Fruit fly (Drosophila melanogaster) whole organism, embryonic: ENCODE data around the gene Chro.

ENCODE experiments used
- CG10565 ChIP-seq: fragments of 200-800 bp; sonication (Bioruptor generic); optimal IDR thresholded peaks from 3 replicates; lab custom pipeline; 2016; ENCODE audit warnings: missing biosample characterization, mild to moderate bottlenecking, missing genetic modification characterization
- CG12769 ChIP-seq: fragments of 200-800 bp; sonication (Bioruptor generic); optimal IDR thresholded peaks from 2 replicates; lab custom pipeline; 2019; ENCODE audit warnings: missing biosample characterization, mild to moderate bottlenecking, missing genetic modification characterization, moderate library complexity
- CG14860 ChIP-seq: fragments of 200-800 bp; sonication (Bioruptor generic); IDR thresholded peaks from 3 replicates; pipeline ENCODE4 v1.3.6; 2022; ENCODE audit warnings: missing biosample characterization, missing genetic modification characterization; ENCODE audit not compliant: partially characterized antibody
- CG15073 ChIP-seq: fragments of 200-800 bp; sonication (Bioruptor generic); optimal IDR thresholded peaks from 2 replicates; lab custom pipeline; 2016; ENCODE audit warnings: missing biosample characterization, missing genetic modification characterization
- CG15479 ChIP-seq: fragments of 200-800 bp; sonication (Bioruptor generic); optimal IDR thresholded peaks from 3 replicates; lab custom pipeline; 2019; ENCODE audit warnings: missing biosample characterization, mild to moderate bottlenecking, missing genetic modification characterization, moderate library complexity
- CG1602 ChIP-seq: fragments of 200-800 bp; sonication (Bioruptor generic); optimal IDR thresholded peaks from 3 replicates; lab custom pipeline; 2016; ENCODE audit warnings: missing biosample characterization, missing genetic modification characterization
- CG17359 ChIP-seq: fragments of 200-800 bp; sonication (Bioruptor generic); optimal IDR thresholded peaks from 3 replicates; lab custom pipeline; 2018; ENCODE audit warnings: missing biosample characterization, mild to moderate bottlenecking, missing genetic modification characterization, moderate library complexity
- CG18011 ChIP-seq: fragments of 200-800 bp; sonication (Bioruptor generic); optimal IDR thresholded peaks from 2 replicates; lab custom pipeline; 2017; ENCODE audit warnings: missing biosample characterization, missing genetic modification characterization, mild to moderate bottlenecking, moderate library complexity, missing genotype
- CG2116 ChIP-seq: fragments of 200-800 bp; sonication (Bioruptor generic); optimal IDR thresholded peaks from 3 replicates; lab custom pipeline; 2018; ENCODE audit warnings: missing biosample characterization, mild to moderate bottlenecking, missing genetic modification characterization
- CG2129 ChIP-seq: fragments of 200-800 bp; sonication (Bioruptor generic); IDR thresholded peaks from 2 replicates; pipeline ENCODE4 v1.3.6; 2022; ENCODE audit warnings: missing biosample characterization, missing genetic modification characterization; ENCODE audit not compliant: partially characterized antibody
- CG2199 ChIP-seq: fragments of 200-800 bp; sonication (Bioruptor generic); IDR thresholded peaks from 3 replicates; pipeline ENCODE4 v1.3.6; 2022; ENCODE audit warnings: missing biosample characterization, missing genetic modification characterization
- CG30431 ChIP-seq: fragments of 200-800 bp; sonication (Bioruptor generic); optimal IDR thresholded peaks from 2 replicates; lab custom pipeline; 2017; ENCODE audit warnings: missing biosample characterization, missing genetic modification characterization
- CG31224 ChIP-seq: fragments of 200-800 bp; sonication (Bioruptor generic); IDR thresholded peaks from 2 replicates; pipeline ENCODE4 v1.3.6; 2022; ENCODE audit warnings: missing biosample characterization, missing genetic modification characterization
- CG32767 ChIP-seq: fragments of 200-800 bp; sonication (Bioruptor generic); IDR thresholded peaks from 2 replicates; pipeline ENCODE4 v1.3.6; 2022; ENCODE audit warnings: missing biosample characterization, missing genetic modification characterization
- CG34376 ChIP-seq: fragments of 200-800 bp; sonication (Bioruptor generic); optimal IDR thresholded peaks from 2 replicates; lab custom pipeline; 2018; ENCODE audit warnings: missing biosample characterization, mild to moderate bottlenecking, missing genetic modification characterization
- CG3847 ChIP-seq: fragments of 200-800 bp; sonication (Bioruptor generic); IDR thresholded peaks from 2 replicates; pipeline ENCODE4 v1.3.6; 2022; ENCODE audit warnings: missing biosample characterization, missing genetic modification characterization
- CG43689 ChIP-seq: fragments of 200-800 bp; sonication (Bioruptor generic); IDR thresholded peaks from 2 replicates; pipeline ENCODE4 v1.3.6; 2022; ENCODE audit warnings: missing biosample characterization, missing genetic modification characterization
- CG4617 ChIP-seq: fragments of 200-800 bp; sonication (Bioruptor generic); optimal IDR thresholded peaks from 3 replicates; lab custom pipeline; 2016; ENCODE audit warnings: missing biosample characterization, missing genetic modification characterization, borderline replicate concordance
- CG7271 ChIP-seq: fragments of 200-800 bp; sonication (Bioruptor generic); optimal IDR thresholded peaks from 2 replicates; lab custom pipeline; 2018; ENCODE audit warnings: missing biosample characterization, mild to moderate bottlenecking, missing genetic modification characterization, moderate library complexity
- CG7839 ChIP-seq: fragments of 200-800 bp; sonication (Bioruptor generic); optimal IDR thresholded peaks from 3 replicates; lab custom pipeline; 2018; ENCODE audit warnings: missing biosample characterization, mild to moderate bottlenecking, missing genetic modification characterization, moderate library complexity
- CG8089 ChIP-seq: fragments of 200-800 bp; sonication (Bioruptor generic); optimal IDR thresholded peaks from 3 replicates; lab custom pipeline; 2016; ENCODE audit warnings: missing biosample characterization, missing genetic modification characterization
- CG9437 ChIP-seq: fragments of 200-800 bp; sonication (Bioruptor generic); optimal IDR thresholded peaks from 2 replicates; lab custom pipeline; 2018; ENCODE audit warnings: missing biosample characterization, mild to moderate bottlenecking, missing genetic modification characterization
- CG9727 ChIP-seq: fragments of 200-800 bp; sonication (Bioruptor generic); optimal IDR thresholded peaks from 3 replicates; lab custom pipeline; 2017; ENCODE audit warnings: missing biosample characterization, mild to moderate bottlenecking, missing genetic modification characterization
- HLHmδ ChIP-seq: fragments of 200-800 bp; sonication (Bioruptor generic); optimal IDR thresholded peaks from 2 replicates; lab custom pipeline; 2018; ENCODE audit warnings: missing biosample characterization, mild to moderate bottlenecking, missing genetic modification characterization, moderate library complexity
- Kr ChIP-seq: fragments of 200-800 bp; sonication (Bioruptor generic); optimal IDR thresholded peaks from 2 replicates; lab custom pipeline; 2017; ENCODE audit warnings: missing biosample characterization, mild to moderate bottlenecking, missing genetic modification characterization
- MESR4 ChIP-seq: fragments of 200-800 bp; sonication (Bioruptor generic); optimal IDR thresholded peaks from 2 replicates; lab custom pipeline; 2018; ENCODE audit warnings: missing biosample characterization, mild to moderate bottlenecking, missing genetic modification characterization, moderate library complexity
- Optix ChIP-seq: fragments of 200-800 bp; sonication (Bioruptor generic); IDR thresholded peaks from 3 replicates; pipeline ENCODE4 v1.3.6; 2022; ENCODE audit warnings: missing biosample characterization, missing genetic modification characterization
- Side ChIP-seq: fragments of 200-800 bp; sonication (Bioruptor generic); optimal IDR thresholded peaks from 2 replicates; lab custom pipeline; 2016; ENCODE audit warnings: missing biosample characterization, missing genetic modification characterization
- Spps ChIP-seq: fragments of 200-800 bp; sonication (Bioruptor generic); optimal IDR thresholded peaks from 2 replicates; lab custom pipeline; 2018; ENCODE audit warnings: missing biosample characterization, mild to moderate bottlenecking, missing genetic modification characterization
- TFAM ChIP-seq: fragments of 200-800 bp; sonication (Bioruptor generic); optimal IDR thresholded peaks from 2 replicates; lab custom pipeline; 2017; ENCODE audit warnings: missing biosample characterization, missing genetic modification characterization, inconsistent platforms
- Tbp ChIP-seq: fragments of >200 bp; optimal IDR thresholded peaks from 2 replicates; lab custom pipeline; 2018; ENCODE audit warnings: missing biosample characterization, missing genetic modification characterization
- amos ChIP-seq: fragments of 200-800 bp; sonication (Bioruptor generic); IDR thresholded peaks from 2 replicates; pipeline ENCODE4 v1.3.6; 2022; ENCODE audit warnings: missing biosample characterization, missing genetic modification characterization; ENCODE audit not compliant: partially characterized antibody
- cg ChIP-seq: fragments of 200-800 bp; sonication (Bioruptor generic); optimal IDR thresholded peaks from 3 replicates; lab custom pipeline; 2019; ENCODE audit warnings: missing biosample characterization, mild to moderate bottlenecking, missing genetic modification characterization, moderate library complexity
- chinmo ChIP-seq: fragments of 200-800 bp; sonication (Bioruptor generic); IDR thresholded peaks from 4 replicates; pipeline ENCODE4 v1.3.6; 2022; ENCODE audit warnings: missing biosample characterization, missing genetic modification characterization; ENCODE audit not compliant: partially characterized antibody
- chm ChIP-seq: fragments of 200-800 bp; sonication (Bioruptor generic); IDR thresholded peaks from 2 replicates; pipeline ENCODE4 v1.3.6; 2022; ENCODE audit warnings: missing biosample characterization, missing genetic modification characterization
- crc ChIP-seq: fragments of 200-800 bp; sonication (Bioruptor generic); optimal IDR thresholded peaks from 2 replicates; lab custom pipeline; 2016; ENCODE audit warnings: missing biosample characterization, missing genetic modification characterization
- disco-r ChIP-seq: fragments of 200-800 bp; sonication (Bioruptor generic); optimal IDR thresholded peaks from 2 replicates; lab custom pipeline; 2016; ENCODE audit warnings: missing biosample characterization, missing genetic modification characterization
- exex ChIP-seq: fragments of 200-800 bp; sonication (Bioruptor generic); optimal IDR thresholded peaks from 4 replicates; lab custom pipeline; 2018; ENCODE audit warnings: missing biosample characterization, mild to moderate bottlenecking, missing genetic modification characterization, moderate library complexity
- eyg ChIP-seq: fragments of 200-800 bp; sonication (Bioruptor generic); optimal IDR thresholded peaks from 3 replicates; lab custom pipeline; 2016; ENCODE audit warnings: missing biosample characterization, missing genetic modification characterization
- fru ChIP-seq: fragments of >200 bp; optimal IDR thresholded peaks from 2 replicates; lab custom pipeline; 2017
- gem ChIP-seq: fragments of 200-800 bp; sonication (Bioruptor generic); optimal IDR thresholded peaks from 2 replicates; lab custom pipeline; 2019; ENCODE audit warnings: missing biosample characterization, mild to moderate bottlenecking, missing genetic modification characterization, moderate library complexity
- gsb ChIP-seq: fragments of 200-800 bp; sonication (Bioruptor generic); IDR thresholded peaks from 2 replicates; pipeline ENCODE4 v1.3.6; 2022; ENCODE audit warnings: missing biosample characterization, missing genetic modification characterization
- hbn ChIP-seq: fragments of 200-800 bp; sonication (Bioruptor generic); IDR thresholded peaks from 2 replicates; pipeline ENCODE4 v1.3.6; 2022; ENCODE audit warnings: missing biosample characterization, missing genetic modification characterization; ENCODE audit not compliant: partially characterized antibody
- lov ChIP-seq, 2 experiments: fragments of 200-800 bp in 1 of 2; fragments of >200 bp in 1 of 2; sonication (Bioruptor generic) in 1 of 2; IDR thresholded peaks in 1 of 2; optimal IDR thresholded peaks in 1 of 2; 2 replicates in 1 of 2; 3 replicates in 1 of 2; pipeline versions ENCODE4 v1.3.6 to Lab custom; 2017 to 2022; ENCODE audit warnings: missing biosample characterization in 1 of 2, missing genetic modification characterization in 1 of 2
- nmo ChIP-seq: fragments of 200-800 bp; sonication (Bioruptor generic); optimal IDR thresholded peaks from 2 replicates; lab custom pipeline; 2018; ENCODE audit warnings: missing biosample characterization, mild to moderate bottlenecking, missing genetic modification characterization, moderate library complexity
- phol ChIP-seq: fragments of 200-800 bp; sonication (Bioruptor generic); optimal IDR thresholded peaks from 3 replicates; lab custom pipeline; 2018; ENCODE audit warnings: missing biosample characterization, mild to moderate bottlenecking, missing genetic modification characterization, moderate library complexity
- tgo ChIP-seq: fragments of 200-800 bp; sonication (Bioruptor generic); IDR thresholded peaks from 3 replicates; pipeline ENCODE4 v1.3.6; 2022; ENCODE audit warnings: missing biosample characterization, missing genetic modification characterization
- unpg ChIP-seq: fragments of 200-800 bp; sonication (Bioruptor generic); optimal IDR thresholded peaks from 3 replicates; lab custom pipeline; 2018; ENCODE audit warnings: missing biosample characterization, mild to moderate bottlenecking, missing genetic modification characterization, moderate library complexity
- zen ChIP-seq: fragments of 200-800 bp; sonication (Bioruptor generic); optimal IDR thresholded peaks from 3 replicates; lab custom pipeline; 2018; ENCODE audit warnings: missing biosample characterization, mild to moderate bottlenecking, missing genetic modification characterization, moderate library complexity

The Chro gene

DNA sequence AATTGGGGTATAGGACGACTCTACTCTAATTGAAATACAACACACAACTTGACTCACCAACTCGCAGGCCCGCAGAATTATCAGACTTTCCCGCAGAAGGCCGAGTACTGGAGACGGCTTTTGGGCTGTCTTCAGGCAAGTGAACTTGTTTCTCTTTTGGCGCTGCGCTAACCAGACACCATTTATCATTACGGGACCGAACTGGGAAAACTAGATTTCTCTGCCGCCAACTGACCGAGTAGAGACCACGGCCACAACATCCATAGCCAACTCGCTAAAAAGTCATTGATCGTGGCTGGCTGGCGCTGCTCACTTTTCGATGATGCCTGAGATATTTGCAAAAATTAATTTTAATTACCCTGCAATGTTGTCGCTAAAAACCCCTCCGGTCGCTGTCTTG, 29.8 kb downstream of the Chro start:
- TF ChIP-seq CG12769, result peak; percentile 12
- TF ChIP-seq chinmo (GFP tag; lab: Robert Waterston, UW), result no peak
- TF ChIP-seq CG2199, result 0 out of 3 replicates have a peak, but pooled peaks have one; percentile 65
- TF ChIP-seq, all 482 proteins: peak for 2

DNA sequence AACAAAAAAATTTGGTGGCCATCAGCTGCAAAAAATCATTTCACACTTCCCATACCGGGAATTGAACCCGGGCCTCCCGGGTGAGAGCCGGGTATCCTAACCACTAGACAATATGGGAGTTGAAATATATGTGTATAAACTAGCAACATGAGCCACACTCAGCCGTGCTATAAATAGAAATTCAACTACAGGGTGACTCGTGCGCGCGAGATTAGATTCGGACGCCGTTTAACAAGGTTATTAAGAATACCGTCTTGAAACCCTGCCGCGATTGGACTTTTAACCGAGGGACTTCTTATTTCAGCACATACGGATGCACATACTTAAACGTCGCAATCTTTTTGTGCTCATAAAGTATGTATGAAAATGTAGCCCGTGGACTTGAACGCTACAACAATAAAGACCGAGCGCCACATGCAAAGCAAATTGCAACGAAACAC, 31.1 kb downstream of the Chro start:
- no peak for TF ChIP-seq CG43689 (GFP tag; lab: Robert Waterston, UW)
- TF ChIP-seq zen (tag; lab: Kevin White, UChicago), result no peak
- TF ChIP-seq CG1602 (GFP tag; lab: Kevin White, UChicago), result no peak
- TF ChIP-seq Tbp, result no peak
- no peak for TF ChIP-seq phol (tag; lab: Kevin White, UChicago)
- TF ChIP-seq CG14860 (GFP tag; lab: Robert Waterston, UW), result peak; percentile 95
- no peak for TF ChIP-seq TFAM (GFP tag; lab: Kevin White, UChicago)
- no peak for TF ChIP-seq cg
- TF ChIP-seq tgo (GFP tag; lab: Robert Waterston, UW), result no peak
- no peak for TF ChIP-seq CG3847 (GFP tag; lab: Robert Waterston, UW)
- TF ChIP-seq amos (GFP tag; lab: Robert Waterston, UW), result peak; percentile 89
- no peak for TF ChIP-seq CG31224 (GFP tag; lab: Robert Waterston, UW)
- TF ChIP-seq hbn (GFP tag; lab: Robert Waterston, UW), result peak; percentile 62; the same call in 1 of the 2 replicates
- no peak for TF ChIP-seq lov (optimal IDR thresholded peaks at IDR 0.05; lab: Kevin White, UChicago)
- no peak; the same call in 2 of the 3 replicates for TF ChIP-seq lov (GFP tag; IDR thresholded peaks at IDR 0.05; lab: Robert Waterston, UW)
- TF ChIP-seq HLHmδ (GFP tag; lab: Kevin White, UChicago), result no peak
- no peak for TF ChIP-seq CG7271 (tag; lab: Kevin White, UChicago)
- no peak for TF ChIP-seq CG8089 (GFP tag; lab: Kevin White, UChicago)
- TF ChIP-seq Optix, result no peak
- no peak for TF ChIP-seq MESR4 (GFP tag; lab: Kevin White, UChicago)
- no peak for TF ChIP-seq CG9437
- no peak for TF ChIP-seq CG30431 (GFP tag; lab: Kevin White, UChicago)
- TF ChIP-seq nmo (GFP tag; lab: Kevin White, UChicago), result no peak
- no peak for TF ChIP-seq crc (GFP tag; lab: Kevin White, UChicago)
- TF ChIP-seq fru (lab: Kevin White, UChicago), result no peak
- TF ChIP-seq Kr, result no peak
- no peak for TF ChIP-seq CG9727 (GFP tag; lab: Kevin White, UChicago)
- TF ChIP-seq exex (tag; lab: Kevin White, UChicago), result peak; percentile 22
- no peak for TF ChIP-seq Side (GFP tag; lab: Kevin White, UChicago)
- TF ChIP-seq gem, result no peak
- TF ChIP-seq CG15479, result no peak
- TF ChIP-seq CG34376 (GFP tag; lab: Kevin White, UChicago), result no peak
- no peak for TF ChIP-seq CG10565
- no peak for TF ChIP-seq eyg (GFP tag; lab: Kevin White, UChicago)
- no peak for TF ChIP-seq CG17359 (tag; lab: Kevin White, UChicago)
- TF ChIP-seq CG32767, result no peak
- no peak for TF ChIP-seq CG7839 (tag; lab: Kevin White, UChicago)
- TF ChIP-seq gsb (GFP tag; lab: Robert Waterston, UW), result no peak
- no peak for TF ChIP-seq CG2129 (GFP tag; lab: Robert Waterston, UW)
- no peak for TF ChIP-seq CG2116 (GFP tag; lab: Kevin White, UChicago)
- TF ChIP-seq CG15073 (GFP tag; lab: Kevin White, UChicago), result no peak
- no peak for TF ChIP-seq Spps (tag; lab: Kevin White, UChicago)
- no peak for TF ChIP-seq CG4617 (GFP tag; lab: Kevin White, UChicago)
- no peak for TF ChIP-seq unpg (GFP tag; lab: Kevin White, UChicago)
- no peak for TF ChIP-seq disco-r (GFP tag; lab: Kevin White, UChicago)
- no peak for TF ChIP-seq CG18011
- no peak for TF ChIP-seq chm
